Fruit fly (Drosophila melanogaster) whole organism, wandering third instar larva: ENCODE data around the gene CG14853.

Experiments used
- CG32264 ChIP-seq: fragments of 200-800 bp; sonication (Bioruptor generic); optimal IDR thresholded peaks from 2 replicates; lab custom pipeline; 2016; ENCODE audit warnings: missing biosample characterization, missing genetic modification characterization
- CG9705 ChIP-seq: fragments of 200-800 bp; sonication (Bioruptor generic); optimal IDR thresholded peaks from 2 replicates; lab custom pipeline; 2018; ENCODE audit warnings: missing biosample characterization, mild to moderate bottlenecking, missing genetic modification characterization
- Myc ChIP-seq: fragments of >200 bp; optimal IDR thresholded peaks from 2 replicates; lab custom pipeline; 2017
- br ChIP-seq: fragments of 200-800 bp; sonication (Bioruptor generic); optimal IDR thresholded peaks from 2 replicates; lab custom pipeline; 2016; ENCODE audit warnings: missing biosample characterization, missing genetic modification characterization
- dsf ChIP-seq: sonication (Bioruptor generic); optimal IDR thresholded peaks from 2 replicates; lab custom pipeline; 2016; ENCODE audit warnings: missing biosample characterization, missing genetic modification characterization, borderline replicate concordance
- fru ChIP-seq: fragments of 200-800 bp; sonication (Bioruptor generic); optimal IDR thresholded peaks from 3 replicates; lab custom pipeline; 2016; ENCODE audit warnings: missing biosample characterization, mild to moderate bottlenecking, missing genetic modification characterization
- pan ChIP-seq: fragments of >200 bp; optimal IDR thresholded peaks from 2 replicates; lab custom pipeline; 2017
- psq ChIP-seq: fragments of 200-800 bp; sonication (Bioruptor generic); optimal IDR thresholded peaks from 3 replicates; lab custom pipeline; 2017; ENCODE audit warnings: missing biosample characterization, mild to moderate bottlenecking, missing genetic modification characterization, moderate library complexity
- sage ChIP-seq: fragments of 200-800 bp; sonication (Bioruptor generic); optimal IDR thresholded peaks from 2 replicates; lab custom pipeline; 2016; ENCODE audit warnings: missing biosample characterization, mild to moderate bottlenecking, missing genetic modification characterization
- usp ChIP-seq: fragments of >200 bp; optimal IDR thresholded peaks from 2 replicates; lab custom pipeline; 2017; ENCODE audit warnings: missing biosample characterization, missing genetic modification characterization

- no peak for TF ChIP-seq Myc (lab: Kevin White, UChicago)
- no peak for TF ChIP-seq usp (GFP tag; lab: Kevin White, UChicago)
- TF ChIP-seq dsf, result no peak
- no peak for TF ChIP-seq psq
- TF ChIP-seq fru (GFP tag; lab: Kevin White, UChicago), result no peak
- TF ChIP-seq pan (lab: Kevin White, UChicago), result no peak
- TF ChIP-seq sage (GFP tag; lab: Kevin White, UChicago), result no peak
- no peak for TF ChIP-seq CG32264
- no peak for TF ChIP-seq br (GFP tag; lab: Kevin White, UChicago)
- no peak for TF ChIP-seq CG9705 (GFP tag; lab: Kevin White, UChicago)
Observed at dm6 chr3R:14662989-14663500, 53.6 kb downstream of the CG14853 start, which contains the start of the genes Rad17 and BigH1.
